ENCODE assay signal across 8 worm cellular contexts in the genomic region with DNA sequence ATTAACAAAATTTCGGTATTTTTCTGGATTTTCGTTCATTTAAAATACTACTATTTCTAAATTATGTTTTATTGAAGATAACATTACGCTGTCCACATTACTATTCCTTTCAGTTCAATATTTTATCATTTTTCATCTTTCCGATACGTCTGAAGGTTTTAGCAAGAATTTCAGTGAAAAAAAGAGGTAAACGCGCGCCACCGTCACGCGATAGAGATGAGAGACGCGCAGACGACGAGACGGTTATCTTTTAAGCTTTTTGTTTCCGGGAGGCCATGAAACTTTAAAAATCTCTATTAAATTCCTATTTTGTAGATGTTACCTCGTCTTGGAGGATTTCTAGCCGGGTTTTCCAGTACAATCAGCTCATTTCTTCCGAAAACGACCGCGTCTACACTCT.
TF ChIP-seq lines count a peak whose summit lies in the region.

TSS of gene mrps-12 (plus strand) at position 316 of the 400 bp plus-strand sequence.

TF ChIP-seq in whole organism, L1 larva, 84 proteins besides CTCF, POLR2A, EP300 and RAD21 (continues in another document):
- peak; percentile 9 for TF ChIP-seq rnt-1 (tag; optimal IDR thresholded peaks at IDR 0.05; lab: Kevin White, UChicago)
- TF ChIP-seq pax-3 (tag; optimal IDR thresholded peaks at IDR 0.05; lab: Kevin White, UChicago), result no peak
- TF ChIP-seq alr-1 (tag; optimal IDR thresholded peaks at IDR 0.05; lab: Kevin White, UChicago; ENCODE audit: borderline replicate concordance), result no peak
- peak; percentile 35 for TF ChIP-seq nhr-71 (tag; optimal IDR thresholded peaks at IDR 0.05; lab: Kevin White, UChicago)
- TF ChIP-seq lsy-2 (tag; optimal IDR thresholded peaks at IDR 0.05; lab: Kevin White, UChicago), result peak; percentile 7 to 61
- TF ChIP-seq nhr-20 (tag; optimal IDR thresholded peaks at IDR 0.05; lab: Kevin White, UChicago), result no peak
- TF ChIP-seq isw-1 (GFP tag; IDR thresholded peaks at IDR 0.05; lab: Robert Waterston, UW), result no peak
- peak in 1 of 3 experiments; percentile 15 for TF ChIP-seq dpl-1 (GFP tag; optimal IDR thresholded peaks at IDR 0.05; lab: Kevin White, UChicago)
- no peak for TF ChIP-seq tlp-1 (tag; optimal IDR thresholded peaks at IDR 0.05; lab: Kevin White, UChicago)
- TF ChIP-seq lin-15B (tag; optimal IDR thresholded peaks at IDR 0.05; lab: Kevin White, UChicago), result peak; percentile 14

TF ChIP-seq in whole organism, L2 larva, 48 proteins besides CTCF, POLR2A, EP300 and RAD21 (continues in another document):
- TF ChIP-seq F13H6.1 (tag; optimal IDR thresholded peaks at IDR 0.05; lab: Kevin White, UChicago) (no peak), ceh-16 (tag; optimal IDR thresholded peaks at IDR 0.05; lab: Kevin White, UChicago) (no peak), lin-13 (GFP tag; optimal IDR thresholded peaks at IDR 0.05; lab: Kevin White, UChicago) (no peak), nhr-129 (tag; optimal IDR thresholded peaks at IDR 0.05; lab: Kevin White, UChicago) (no peak), C34F6.9 (tag; optimal IDR thresholded peaks at IDR 0.05; lab: Kevin White, UChicago) (peak; percentile 54), crh-2 (tag; optimal IDR thresholded peaks at IDR 0.05; lab: Kevin White, UChicago) (no peak), skn-1 (tag; optimal IDR thresholded peaks at IDR 0.05; lab: Kevin White, UChicago) (no peak), zag-1 (tag; optimal IDR thresholded peaks at IDR 0.05; lab: Kevin White, UChicago) (no peak), gmeb-1 (tag; optimal IDR thresholded peaks at IDR 0.05; lab: Kevin White, UChicago) (no peak), sem-4 (tag; optimal IDR thresholded peaks at IDR 0.05; lab: Kevin White, UChicago) (no peak), dmd-4 (tag; optimal IDR thresholded peaks at IDR 0.05; lab: Kevin White, UChicago) (no peak), snpc-4 (tag; optimal IDR thresholded peaks at IDR 0.05; lab: Kevin White, UChicago) (no peak)

TF ChIP-seq in whole organism, L3 larva, 47 proteins besides CTCF, POLR2A, EP300 and RAD21 (continues in another document):
- TF ChIP-seq hmg-11 (tag; optimal IDR thresholded peaks at IDR 0.05; lab: Kevin White, UChicago) (no peak), pha-4 (tag; optimal IDR thresholded peaks at IDR 0.05; lab: Kevin White, UChicago) (no peak), R02D3.7 (tag; optimal IDR thresholded peaks at IDR 0.05; lab: Kevin White, UChicago) (no peak), zag-1 (tag; optimal IDR thresholded peaks at IDR 0.05; lab: Kevin White, UChicago) (no peak), pqm-1 (tag; optimal IDR thresholded peaks at IDR 0.05; lab: Kevin White, UChicago) (no peak), nhr-76 (tag; optimal IDR thresholded peaks at IDR 0.05; lab: Kevin White, UChicago) (no peak), daf-12 (tag; optimal IDR thresholded peaks at IDR 0.05; lab: Kevin White, UChicago) (no peak), lin-15B (tag; optimal IDR thresholded peaks at IDR 0.05; lab: Kevin White, UChicago) (peak; percentile 34), elt-3 (tag; optimal IDR thresholded peaks at IDR 0.05; lab: Kevin White, UChicago) (no peak), nhr-12 (tag; optimal IDR thresholded peaks at IDR 0.05; lab: Kevin White, UChicago) (no peak), lsy-12 (tag; optimal IDR thresholded peaks at IDR 0.05; lab: Kevin White, UChicago) (no peak), sea-2 (GFP tag; optimal IDR thresholded peaks at IDR 0.05; lab: Kevin White, UChicago) (no peak)

TF ChIP-seq in whole organism, L4 larva, 104 proteins besides CTCF, POLR2A, EP300 and RAD21 (continues in another document):
- TF ChIP-seq lsy-2 (tag; optimal IDR thresholded peaks at IDR 0.05; lab: Kevin White, UChicago) (peak in 1 of 2 experiments; percentile 23), rbr-2 (tag; optimal IDR thresholded peaks at IDR 0.05; lab: Kevin White, UChicago) (no peak), nhr-42 (GFP tag; IDR thresholded peaks at IDR 0.05; lab: Robert Waterston, UW) (no peak), sdz-12 (GFP tag; optimal IDR thresholded peaks at IDR 0.05; lab: Kevin White, UChicago) (no peak), nhr-77 (tag; optimal IDR thresholded peaks at IDR 0.05; lab: Kevin White, UChicago) (no peak), mes-2 (tag; optimal IDR thresholded peaks at IDR 0.05; lab: Kevin White, UChicago; ENCODE audit: poor library complexity, severe bottlenecking) (peak; percentile 55), mdt-29 (GFP tag; IDR thresholded peaks at IDR 0.05; lab: Robert Waterston, UW) (no peak), daf-16 (GFP tag; optimal IDR thresholded peaks at IDR 0.05; lab: Kevin White, UChicago) (no peak), daf-16 (tag; optimal IDR thresholded peaks at IDR 0.05; lab: Kevin White, UChicago) (peak; percentile 0), aha-1 (tag; lab: Kevin White, UChicago) (peak; percentile 43), dmd-8 (GFP tag; IDR thresholded peaks at IDR 0.05; lab: Robert Waterston, UW) (no peak), nhr-76 (tag; optimal IDR thresholded peaks at IDR 0.05; lab: Kevin White, UChicago) (no peak)

TF ChIP-seq in whole organism, early embryonic, 17 proteins besides CTCF, POLR2A, EP300 and RAD21:
- TF ChIP-seq ceh-36 (tag; optimal IDR thresholded peaks at IDR 0.05; lab: Kevin White, UChicago), result no peak
- 0 out of 2 replicates have a peak, but pooled peaks have one; percentile 3 for TF ChIP-seq pes-1 (GFP tag; IDR thresholded peaks at IDR 0.05; lab: Robert Waterston, UW)

TF ChIP-seq in whole organism, late embryonic, 69 proteins besides CTCF, POLR2A, EP300 and RAD21:
- no peak for TF ChIP-seq ceh-14 (tag; optimal IDR thresholded peaks at IDR 0.05; lab: Kevin White, UChicago)
- TF ChIP-seq nfya-1 (tag; optimal IDR thresholded peaks at IDR 0.05; lab: Kevin White, UChicago), result peak; percentile 1

TF ChIP-seq in whole organism, mixed stage, embryonic, 35 proteins besides CTCF, POLR2A, EP300 and RAD21:
- TF ChIP-seq mls-2 (tag; optimal IDR thresholded peaks at IDR 0.05; lab: Kevin White, UChicago), result no peak
- no peak for TF ChIP-seq hlh-1 (tag; optimal IDR thresholded peaks at IDR 0.05; lab: Kevin White, UChicago)
- peak; percentile 10 for TF ChIP-seq ces-1 (GFP tag; optimal IDR thresholded peaks at IDR 0.05; lab: Kevin White, UChicago)
- TF ChIP-seq ham-2 (GFP tag; optimal IDR thresholded peaks at IDR 0.05; lab: Kevin White, UChicago), result no peak
- no peak for TF ChIP-seq unc-62 (GFP tag; optimal IDR thresholded peaks at IDR 0.05; lab: Kevin White, UChicago)
- TF ChIP-seq ceh-43 (GFP tag; optimal IDR thresholded peaks at IDR 0.05; lab: Kevin White, UChicago), result no peak
- peak; percentile 41 for TF ChIP-seq ceh-83 (GFP tag; optimal IDR thresholded peaks at IDR 0.05; lab: Kevin White, UChicago)
- TF ChIP-seq zip-8 (tag; optimal IDR thresholded peaks at IDR 0.05; lab: Kevin White, UChicago), result no peak
- no peak for TF ChIP-seq nhr-28 (tag; optimal IDR thresholded peaks at IDR 0.05; lab: Kevin White, UChicago)

TF ChIP-seq in whole organism, young adult, 124 proteins besides CTCF, POLR2A, EP300 and RAD21 (continues in another document):
- TF ChIP-seq mel-28 (tag; optimal IDR thresholded peaks at IDR 0.05; lab: Kevin White, UChicago; ENCODE audit: borderline replicate concordance), result no peak
- TF ChIP-seq B0035.1 (tag; optimal IDR thresholded peaks at IDR 0.05; lab: Kevin White, UChicago), result no peak
- no peak for TF ChIP-seq akir-1 (GFP tag; optimal IDR thresholded peaks at IDR 0.05; lab: Kevin White, UChicago)
- TF ChIP-seq gei-17 (GFP tag; optimal IDR thresholded peaks at IDR 0.05; lab: Kevin White, UChicago), result no peak
- no peak for TF ChIP-seq hmg-20 (GFP tag; IDR thresholded peaks at IDR 0.05; lab: Robert Waterston, UW)
- no peak for TF ChIP-seq hsf-1 (GFP tag; IDR thresholded peaks at IDR 0.05; lab: Robert Waterston, UW)
- TF ChIP-seq rcor-1 (GFP tag; IDR thresholded peaks at IDR 0.05; lab: Robert Waterston, UW), result no peak
- no peak for TF ChIP-seq K11D2.4 (GFP tag; IDR thresholded peaks at IDR 0.05; lab: Robert Waterston, UW)
- no peak for TF ChIP-seq attf-5 (GFP tag; optimal IDR thresholded peaks at IDR 0.05; lab: Kevin White, UChicago)
- no peak for TF ChIP-seq B0019.2 (GFP tag; conservative IDR thresholded peaks at IDR 0.05; lab: Robert Waterston, UW)
- TF ChIP-seq ztf-6 (GFP tag; IDR thresholded peaks at IDR 0.05; lab: Robert Waterston, UW), result no peak
- no peak for TF ChIP-seq zim-3 (tag; optimal IDR thresholded peaks at IDR 0.05; lab: Kevin White, UChicago)
- TF ChIP-seq attf-3 (GFP tag; conservative IDR thresholded peaks at IDR 0.05; lab: Robert Waterston, UW), result no peak
- peak; percentile 20; the same call in 1 of the 2 replicates for TF ChIP-seq sea-2 (GFP tag; IDR thresholded peaks at IDR 0.05; lab: Robert Waterston, UW)
- no peak for TF ChIP-seq F22D6.2 (tag; optimal IDR thresholded peaks at IDR 0.05; lab: Kevin White, UChicago)
- TF ChIP-seq hlh-26 (GFP tag; conservative IDR thresholded peaks at IDR 0.05; lab: Robert Waterston, UW), result no peak
- TF ChIP-seq lin-40 (tag; optimal IDR thresholded peaks at IDR 0.05; lab: Kevin White, UChicago), result no peak
- TF ChIP-seq Y79H2A.3 (GFP tag; conservative IDR thresholded peaks at IDR 0.05; lab: Robert Waterston, UW), result no peak
- TF ChIP-seq dox-1 (GFP tag; IDR thresholded peaks at IDR 0.05; lab: Robert Waterston, UW), result no peak
- no peak for TF ChIP-seq F57A8.1 (GFP tag; optimal IDR thresholded peaks at IDR 0.05; lab: Kevin White, UChicago)
- no peak for TF ChIP-seq nhr-120 (GFP tag; IDR thresholded peaks at IDR 0.05; lab: Robert Waterston, UW)
- TF ChIP-seq ztf-25 (GFP tag; IDR thresholded peaks at IDR 0.05; lab: Robert Waterston, UW), result 0 out of 2 replicates have a peak, but pooled peaks have one; percentile 19
- no peak for TF ChIP-seq attf-6 (GFP tag; IDR thresholded peaks at IDR 0.05; lab: Robert Waterston, UW)
- no peak for TF ChIP-seq zfh-2 (GFP tag; conservative IDR thresholded peaks at IDR 0.05; lab: Robert Waterston, UW)
- TF ChIP-seq lin-54 (GFP tag; optimal IDR thresholded peaks at IDR 0.05; lab: Kevin White, UChicago), result no peak
- TF ChIP-seq F55B11.4 (tag; optimal IDR thresholded peaks at IDR 0.05; lab: Kevin White, UChicago; ENCODE audit: borderline replicate concordance, insufficient read depth), result no peak
- TF ChIP-seq ekl-4 (GFP tag; IDR thresholded peaks at IDR 0.05; lab: Robert Waterston, UW), result no peak
- TF ChIP-seq unc-62 (GFP tag; optimal IDR thresholded peaks at IDR 0.05; lab: Kevin White, UChicago), result no peak
- no peak for TF ChIP-seq hrde-1 (tag; optimal IDR thresholded peaks at IDR 0.05; lab: Kevin White, UChicago; ENCODE audit: borderline replicate concordance)
- TF ChIP-seq chd-7 (tag; optimal IDR thresholded peaks at IDR 0.05; lab: Kevin White, UChicago), result no peak
- TF ChIP-seq T07F8.4 (tag; optimal IDR thresholded peaks at IDR 0.05; lab: Kevin White, UChicago), result no peak
- peak; percentile 23 for TF ChIP-seq snpc-3.4 (tag; optimal IDR thresholded peaks at IDR 0.05; lab: Kevin White, UChicago)
- TF ChIP-seq nhr-90 (tag; optimal IDR thresholded peaks at IDR 0.05; lab: Kevin White, UChicago), result no peak
- no peak for TF ChIP-seq lsy-27 (tag; optimal IDR thresholded peaks at IDR 0.05; lab: Kevin White, UChicago; ENCODE audit: borderline replicate concordance, insufficient read depth)
- TF ChIP-seq F37B4.10 (GFP tag; IDR thresholded peaks at IDR 0.05; lab: Robert Waterston, UW), result no peak
